Worm (Caenorhabditis elegans): Measurements from ENCODE around the gene ced-8.
A peak's percentile ranks its signal among the peaks of the same experiment; 100 is the strongest.

ced-8 gene

DNA sequence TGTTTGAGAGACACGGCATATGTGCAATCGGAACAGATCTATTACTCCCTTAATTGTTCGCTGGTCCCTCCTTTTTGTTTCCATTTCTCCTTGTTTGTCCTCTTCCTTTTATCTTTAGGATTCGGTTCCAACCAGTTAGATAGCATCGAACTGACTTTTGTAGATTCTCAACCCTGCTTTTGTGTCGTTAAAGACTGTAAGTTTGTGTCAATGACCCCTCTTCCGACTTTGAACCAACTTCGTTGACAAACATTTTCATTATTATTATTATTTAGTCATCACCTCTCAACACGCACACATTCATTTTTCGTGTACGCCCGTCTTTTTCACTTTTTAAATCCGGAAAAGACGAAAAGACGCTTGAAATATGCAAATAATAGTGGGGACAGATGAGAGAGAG, 29.4 kb upstream of the ced-8 start, which contains the start of gene F16F9.1:
Gene F16F9.1, plus strand, starts transcription at position 301 of the 400 bp plus-strand sequence.
- TF ChIP-seq F49E8.2 (tag; optimal IDR thresholded peaks at IDR 0.05; ENCODE audit: insufficient read depth): no peak
- TF ChIP-seq ztf-6 (GFP tag; IDR thresholded peaks at IDR 0.05): no peak
- no peak for TF ChIP-seq unc-62 (GFP tag; optimal IDR thresholded peaks at IDR 0.05)
- TF ChIP-seq mcd-1 (GFP tag; IDR thresholded peaks at IDR 0.05): no peak
- TF ChIP-seq F57A8.1 (GFP tag; optimal IDR thresholded peaks at IDR 0.05): no peak
- TF ChIP-seq let-526 (GFP tag; IDR thresholded peaks at IDR 0.05): no peak
- TF ChIP-seq nhr-90 (tag; optimal IDR thresholded peaks at IDR 0.05): no peak
- no peak for TF ChIP-seq D2030.7 (GFP tag; IDR thresholded peaks at IDR 0.05)
- no peak for TF ChIP-seq lin-26 (GFP tag; IDR thresholded peaks at IDR 0.05)

DNA sequence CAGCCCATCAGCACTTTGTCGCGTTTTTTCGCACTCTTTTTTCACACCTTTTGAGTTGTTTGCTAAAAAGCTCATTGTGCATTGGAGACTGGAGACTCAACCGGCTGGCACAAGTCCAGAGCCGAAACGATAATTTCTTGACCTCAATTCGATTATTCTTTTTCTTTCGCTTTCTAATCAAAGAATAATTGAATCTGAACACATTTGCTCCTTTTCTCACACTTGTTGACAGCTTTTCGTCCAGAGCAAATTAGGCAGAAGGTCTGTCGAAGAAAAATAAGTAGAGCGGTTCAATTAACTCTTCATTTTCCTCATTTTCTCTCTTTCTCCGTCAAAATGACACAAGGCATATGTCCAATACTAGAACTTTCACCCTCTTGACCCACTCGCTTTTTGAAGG, 28.2 kb upstream of the ced-8 start:
- no peak for TF ChIP-seq egl-18 (GFP tag; IDR thresholded peaks at IDR 0.05)
- TF ChIP-seq repo-1 (tag; optimal IDR thresholded peaks at IDR 0.05): no peak
- no peak for TF ChIP-seq pbrm-1 (GFP tag; IDR thresholded peaks at IDR 0.05)
- TF ChIP-seq B0019.2 (GFP tag; conservative IDR thresholded peaks at IDR 0.05): no peak
- TF ChIP-seq Y67H2A.10 (GFP tag; conservative IDR thresholded peaks at IDR 0.05): no peak
- no peak for TF ChIP-seq hlh-26 (GFP tag; conservative IDR thresholded peaks at IDR 0.05)
- no peak for TF ChIP-seq mxl-1 (tag; optimal IDR thresholded peaks at IDR 0.05)
- no peak for TF ChIP-seq ccch-3 (GFP tag; optimal IDR thresholded peaks at IDR 0.05)
- TF ChIP-seq K12H6.12 (tag; optimal IDR thresholded peaks at IDR 0.05): no peak
- no peak for TF ChIP-seq F10E7.11 (tag; optimal IDR thresholded peaks at IDR 0.05)
- TF ChIP-seq hlh-12 (tag; optimal IDR thresholded peaks at IDR 0.05): no peak
- no peak for TF ChIP-seq F39B2.1 (GFP tag; IDR thresholded peaks at IDR 0.05)
- TF ChIP-seq nhr-179 (tag; optimal IDR thresholded peaks at IDR 0.05): no peak
- TF ChIP-seq attf-3 (GFP tag; conservative IDR thresholded peaks at IDR 0.05): no peak
- no peak for TF ChIP-seq hmg-20 (GFP tag; IDR thresholded peaks at IDR 0.05)
- TF ChIP-seq rcor-1 (GFP tag; IDR thresholded peaks at IDR 0.05): no peak
- no peak for TF ChIP-seq ama-1 (optimal IDR thresholded peaks at IDR 0.05)
- no peak for TF ChIP-seq ama-1 (GFP tag; optimal IDR thresholded peaks at IDR 0.05)
- no peak for TF ChIP-seq hmg-1.2 (GFP tag; IDR thresholded peaks at IDR 0.05)
- TF ChIP-seq lag-1 (GFP tag; IDR thresholded peaks at IDR 0.05): no peak
- no peak for TF ChIP-seq ekl-4 (GFP tag; IDR thresholded peaks at IDR 0.05)

DNA sequence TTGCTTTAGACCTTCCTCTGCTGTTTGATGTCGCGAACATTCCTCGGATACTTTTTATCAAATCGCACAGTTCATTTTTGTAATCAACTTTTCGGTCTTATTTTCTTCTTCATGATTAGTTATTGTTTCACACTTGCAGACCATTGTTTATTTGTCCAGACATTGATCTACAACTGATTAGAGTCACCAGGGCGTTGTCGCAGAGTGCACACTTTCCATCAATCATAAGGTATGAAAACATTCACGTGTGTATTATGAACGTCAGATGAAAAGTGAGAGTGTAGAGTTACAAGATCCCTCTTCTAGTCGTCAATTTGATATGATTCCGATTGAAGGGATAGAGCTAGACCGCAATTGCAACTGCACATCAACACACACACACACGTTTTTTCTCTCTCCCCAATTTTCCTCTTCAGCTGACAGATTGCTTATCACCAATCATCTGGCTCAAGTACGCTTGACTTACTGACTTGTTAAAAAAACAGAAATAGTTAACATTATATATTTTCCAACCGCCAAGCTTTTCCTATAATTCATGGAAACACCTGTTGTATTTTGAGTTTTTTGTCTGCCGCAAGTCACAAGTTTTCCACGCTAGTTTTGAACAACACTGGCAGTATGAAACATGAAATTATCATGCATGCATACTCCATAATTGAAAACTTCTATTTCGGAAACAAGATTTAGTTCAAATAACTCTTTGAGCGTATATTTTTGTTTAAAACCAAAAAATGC, 23.4 kb upstream of the ced-8 start:
- TF ChIP-seq ceh-91 (GFP tag; IDR thresholded peaks at IDR 0.05): no peak
- TF ChIP-seq hrde-1 (tag; optimal IDR thresholded peaks at IDR 0.05; ENCODE audit: borderline replicate concordance): no peak
- TF ChIP-seq madf-10 (tag; optimal IDR thresholded peaks at IDR 0.05): peak; percentile 20
- no peak for TF ChIP-seq lin-54 (GFP tag; optimal IDR thresholded peaks at IDR 0.05)
- TF ChIP-seq B0035.1 (tag; optimal IDR thresholded peaks at IDR 0.05): no peak
- TF ChIP-seq let-607 (tag; optimal IDR thresholded peaks at IDR 0.05): no peak
- no peak for TF ChIP-seq ceh-58 (GFP tag; IDR thresholded peaks at IDR 0.05)
- no peak for TF ChIP-seq chd-7 (tag; optimal IDR thresholded peaks at IDR 0.05)
- TF ChIP-seq bed-1 (GFP tag; IDR thresholded peaks at IDR 0.05): no peak
- no peak for TF ChIP-seq Y53F4B.3 (GFP tag; IDR thresholded peaks at IDR 0.05)
- no peak for TF ChIP-seq tbx-9 (tag; optimal IDR thresholded peaks at IDR 0.05; ENCODE audit: borderline replicate concordance)
- TF ChIP-seq atf-7 (tag; optimal IDR thresholded peaks at IDR 0.05): peak; percentile 22
- no peak for TF ChIP-seq D2030.7 (GFP tag; IDR thresholded peaks at IDR 0.05)
- no peak for TF ChIP-seq snpc-3.4 (tag; optimal IDR thresholded peaks at IDR 0.05)
- no peak for TF ChIP-seq xnd-1 (tag; optimal IDR thresholded peaks at IDR 0.05)
- TF ChIP-seq ztf-22 (GFP tag; optimal IDR thresholded peaks at IDR 0.05): no peak
- TF ChIP-seq nhr-27 (tag; optimal IDR thresholded peaks at IDR 0.05): no peak
- peak; percentile 70 for TF ChIP-seq nhr-80 (tag; optimal IDR thresholded peaks at IDR 0.05)
- TF ChIP-seq T07F8.4 (tag; optimal IDR thresholded peaks at IDR 0.05): no peak

Measured in whole organism, young adult.